Worm (Caenorhabditis elegans) whole organism, late embryonic: ENCODE measurements around the gene K11D12.7.

Source experiments
- ahr-1 ChIP-seq: sonication (generic microtip); optimal IDR thresholded peaks from 2 replicates; lab custom pipeline; 2016; ENCODE audit warnings: missing genetic modification characterization, missing compliant biosample characterization
- ceh-2 ChIP-seq: sonication (generic microtip); optimal IDR thresholded peaks from 2 replicates; lab custom pipeline; 2016; ENCODE audit warnings: missing genotype, missing genetic modification characterization, missing compliant biosample characterization
- hlh-30 ChIP-seq: sonication (generic microtip); optimal IDR thresholded peaks from 2 replicates; lab custom pipeline; 2017; ENCODE audit warnings: antibody characterized with exemption, missing genetic modification characterization, missing compliant biosample characterization; ENCODE audit not compliant: insufficient read depth

DNA sequence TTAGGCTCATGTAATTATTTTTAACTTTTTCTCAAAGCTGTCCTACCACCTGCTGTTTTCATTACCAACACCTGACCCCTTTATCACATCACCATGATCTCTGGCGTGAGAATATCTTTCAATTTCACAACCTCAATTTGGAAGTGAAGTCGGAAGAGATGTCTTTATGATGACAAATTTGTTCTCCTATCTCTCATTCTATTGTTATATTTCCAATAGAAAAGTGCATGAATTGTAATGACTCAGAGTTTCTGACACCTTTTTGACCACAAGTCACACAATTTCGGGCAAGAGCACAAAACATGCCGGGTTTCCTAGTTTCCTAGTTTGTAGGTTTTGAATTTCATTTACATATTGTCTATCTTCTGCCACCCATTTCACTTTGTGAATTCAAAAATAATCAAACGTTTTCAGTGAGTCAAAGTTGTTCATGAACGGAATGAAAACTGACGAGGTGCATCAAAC, 17.4 kb downstream of the K11D12.7 start, which contains the start of gene srr-4:
- TF ChIP-seq ahr-1 (tag; lab: Kevin White, UChicago) = no peak
- TF ChIP-seq ceh-2 (tag; lab: Kevin White, UChicago) = no peak
- TF ChIP-seq hlh-30 (tag; lab: Kevin White, UChicago) = no peak
